Fruit fly (Drosophila melanogaster) whole organism, embryonic: ENCODE results near the gene Gclc.

Source experiments
- CG14860 ChIP-seq: fragments of 200-800 bp; sonication (Bioruptor generic); IDR thresholded peaks from 3 replicates; pipeline ENCODE4 v1.3.6; 2022; ENCODE audit warnings: missing biosample characterization, missing genetic modification characterization; ENCODE audit not compliant: partially characterized antibody
- CG2678 ChIP-seq: fragments of 200-800 bp; sonication (Bioruptor generic); optimal IDR thresholded peaks from 3 replicates; lab custom pipeline; 2019; ENCODE audit warnings: missing biosample characterization, mild to moderate bottlenecking, missing genetic modification characterization, moderate library complexity
- CG6175 ChIP-seq: fragments of 200-800 bp; sonication (Bioruptor generic); IDR thresholded peaks from 3 replicates; pipeline ENCODE4 v1.3.6; 2022; ENCODE audit warnings: missing biosample characterization, missing genetic modification characterization
- CG6254 ChIP-seq: fragments of 200-800 bp; sonication (Bioruptor generic); optimal IDR thresholded peaks from 3 replicates; lab custom pipeline; 2017; ENCODE audit warnings: mild to moderate bottlenecking, missing biosample characterization, missing genetic modification reagents, missing genetic modification characterization
- CG8359 ChIP-seq: fragments of 200-800 bp; sonication (Bioruptor generic); optimal IDR thresholded peaks from 2 replicates; lab custom pipeline; 2017; ENCODE audit warnings: missing biosample characterization, mild to moderate bottlenecking, missing genetic modification characterization, borderline replicate concordance
- ci ChIP-seq: fragments of 200-800 bp; sonication (Bioruptor generic); IDR thresholded peaks from 3 replicates; pipeline ENCODE4 v1.3.6; 2022; ENCODE audit warnings: missing biosample characterization, missing genetic modification characterization
- tup ChIP-seq: fragments of 200-800 bp; sonication (Bioruptor generic); optimal IDR thresholded peaks from 2 replicates; lab custom pipeline; 2016; ENCODE audit warnings: missing biosample characterization, mild to moderate bottlenecking, missing genetic modification characterization, moderate library complexity

dm6 chrX:8100026-8100825, 15.7 kb downstream of the Gclc start:
- TF ChIP-seq CG6254 (GFP tag; lab: Kevin White, UChicago) (peak; percentile 64), CG8359 (GFP tag; lab: Kevin White, UChicago) (peak; percentile 17), CG14860 (GFP tag; lab: Robert Waterston, UW) (no peak), tup (GFP tag; lab: Kevin White, UChicago) (peak; percentile 35), ci (peak; percentile 95), CG6175 (GFP tag; lab: Robert Waterston, UW) (0 out of 3 replicates have a peak, but pooled peaks have one; percentile 64), CG2678 (peak; percentile 87)
